Fruit fly (Drosophila melanogaster) whole organism, embryonic: Measurements from ENCODE around the gene CG31908.

Experiments used
- Abd-B ChIP-seq: fragments of 200-800 bp; sonication (Bioruptor generic); optimal IDR thresholded peaks from 2 replicates; lab custom pipeline; 2018; ENCODE audit warnings: missing biosample characterization, mild to moderate bottlenecking, missing genetic modification characterization, moderate library complexity
- Antp ChIP-seq: fragments of 200-800 bp; sonication (Bioruptor generic); optimal IDR thresholded peaks from 3 replicates; lab custom pipeline; 2016; ENCODE audit warnings: missing biosample characterization, missing genetic modification characterization
- CG1024 ChIP-seq: fragments of 200-800 bp; sonication (Bioruptor generic); IDR thresholded peaks from 2 replicates; pipeline ENCODE4 v1.3.6; 2022; ENCODE audit warnings: missing biosample characterization, missing genetic modification characterization
- CG11085 ChIP-seq: fragments of 200-800 bp; sonication (Bioruptor generic); IDR thresholded peaks from 2 replicates; pipeline ENCODE4 v1.3.6; 2022; ENCODE audit warnings: missing biosample characterization, missing genetic modification characterization
- CG11504 ChIP-seq: fragments of 200-800 bp; sonication (Bioruptor generic); optimal IDR thresholded peaks from 3 replicates; lab custom pipeline; 2019; ENCODE audit warnings: missing biosample characterization, mild to moderate bottlenecking, missing genetic modification characterization, moderate library complexity
- CG12219 ChIP-seq: fragments of 200-800 bp; sonication (Bioruptor generic); optimal IDR thresholded peaks from 3 replicates; lab custom pipeline; 2018; ENCODE audit warnings: missing biosample characterization, mild to moderate bottlenecking, missing genetic modification characterization
- CG12299 ChIP-seq: fragments of 200-800 bp; sonication (Bioruptor generic); optimal IDR thresholded peaks from 2 replicates; lab custom pipeline; 2018; ENCODE audit warnings: missing biosample characterization, mild to moderate bottlenecking, missing genetic modification characterization
- CG12942 ChIP-seq: fragments of 200-800 bp; sonication (Bioruptor generic); optimal IDR thresholded peaks from 3 replicates; lab custom pipeline; 2016; ENCODE audit warnings: missing biosample characterization, missing genetic modification characterization
- CG14860 ChIP-seq: fragments of 200-800 bp; sonication (Bioruptor generic); IDR thresholded peaks from 3 replicates; pipeline ENCODE4 v1.3.6; 2022; ENCODE audit warnings: missing biosample characterization, missing genetic modification characterization; ENCODE audit not compliant: partially characterized antibody
- CG2199 ChIP-seq: fragments of 200-800 bp; sonication (Bioruptor generic); IDR thresholded peaks from 3 replicates; pipeline ENCODE4 v1.3.6; 2022; ENCODE audit warnings: missing biosample characterization, missing genetic modification characterization
- CG31441 ChIP-seq: fragments of 200-800 bp; sonication (Bioruptor generic); IDR thresholded peaks from 2 replicates; pipeline ENCODE4 v1.3.6; 2022; ENCODE audit warnings: missing biosample characterization, missing genetic modification characterization
- CG34224 ChIP-seq: fragments of 200-800 bp; sonication (Bioruptor generic); IDR thresholded peaks from 3 replicates; pipeline ENCODE4 v1.3.6; 2022; ENCODE audit warnings: missing biosample characterization, missing genetic modification characterization; ENCODE audit not compliant: partially characterized antibody
- CG3995 ChIP-seq: fragments of 200-800 bp; sonication (Bioruptor generic); optimal IDR thresholded peaks from 3 replicates; lab custom pipeline; 2016; ENCODE audit warnings: missing biosample characterization, missing genetic modification characterization
- CG4360 ChIP-seq: fragments of 200-800 bp; sonication (Bioruptor generic); IDR thresholded peaks from 2 replicates; pipeline ENCODE4 v1.3.6; 2022; ENCODE audit warnings: missing biosample characterization, missing genetic modification characterization
- CG6765 ChIP-seq: fragments of 200-800 bp; sonication (Bioruptor generic); optimal IDR thresholded peaks from 3 replicates; lab custom pipeline; 2017; ENCODE audit warnings: missing biosample characterization, mild to moderate bottlenecking, missing genetic modification characterization
- CG8281 ChIP-seq: fragments of 200-800 bp; sonication (Bioruptor generic); optimal IDR thresholded peaks from 2 replicates; lab custom pipeline; 2018; ENCODE audit warnings: missing biosample characterization, mild to moderate bottlenecking, missing genetic modification characterization, moderate library complexity
- CG8290 ChIP-seq, 3 experiments: fragments of 200-800 bp; sonication (Bioruptor generic); optimal IDR thresholded peaks; 2 replicates each; lab custom pipeline; 2016 to 2019; ENCODE audit warnings: missing biosample characterization in 3 of 3, missing genetic modification characterization in 3 of 3, mild to moderate bottlenecking in 2 of 3, moderate library complexity in 1 of 3
- CG8765 ChIP-seq: fragments of 200-800 bp; sonication (Bioruptor generic); IDR thresholded peaks from 2 replicates; pipeline ENCODE4 v1.3.6; 2022; ENCODE audit warnings: missing biosample characterization, missing genetic modification characterization
- CG9727 ChIP-seq: fragments of 200-800 bp; sonication (Bioruptor generic); optimal IDR thresholded peaks from 3 replicates; lab custom pipeline; 2017; ENCODE audit warnings: missing biosample characterization, mild to moderate bottlenecking, missing genetic modification characterization
- CG9876 ChIP-seq: fragments of 200-800 bp; sonication (Bioruptor generic); optimal IDR thresholded peaks from 2 replicates; lab custom pipeline; 2016; ENCODE audit warnings: missing biosample characterization, missing genetic modification characterization
- CG9932 ChIP-seq: fragments of 200-800 bp; sonication (Bioruptor generic); IDR thresholded peaks from 2 replicates; pipeline ENCODE4 v1.3.6; 2022; ENCODE audit warnings: missing biosample characterization, missing genetic modification characterization
- Camta ChIP-seq: fragments of 200-800 bp; sonication (Bioruptor generic); optimal IDR thresholded peaks from 2 replicates; lab custom pipeline; 2016; ENCODE audit warnings: missing biosample characterization, missing genetic modification characterization
- Dfd ChIP-seq, 2 experiments: fragments of >200 bp; optimal IDR thresholded peaks; 2 replicates each; lab custom pipeline; 2017; ENCODE audit warnings: missing biosample characterization in 2 of 2, missing genetic modification characterization in 2 of 2
- Drgx ChIP-seq: fragments of 200-800 bp; sonication (Bioruptor generic); IDR thresholded peaks from 2 replicates; pipeline ENCODE4 v1.3.6; 2022; ENCODE audit warnings: missing biosample characterization, missing genetic modification characterization
- ERR ChIP-seq: fragments of 200-800 bp; sonication (Bioruptor generic); optimal IDR thresholded peaks from 2 replicates; lab custom pipeline; 2016; ENCODE audit warnings: missing biosample characterization, missing genetic modification characterization
- NfI ChIP-seq: fragments of 200-800 bp; sonication (Bioruptor generic); optimal IDR thresholded peaks from 3 replicates; lab custom pipeline; 2018; ENCODE audit warnings: missing biosample characterization, mild to moderate bottlenecking, missing genetic modification characterization, moderate library complexity
- Xbp1 ChIP-seq: fragments of 200-800 bp; sonication (Bioruptor generic); optimal IDR thresholded peaks from 3 replicates; lab custom pipeline; 2016; ENCODE audit warnings: missing biosample characterization, mild to moderate bottlenecking, missing genetic modification characterization
- Xrp1 ChIP-seq: fragments of 200-800 bp; sonication (Bioruptor generic); IDR thresholded peaks from 2 replicates; pipeline ENCODE4 v1.3.6; 2022; ENCODE audit warnings: missing biosample characterization, missing genetic modification characterization
- abd-A ChIP-seq: fragments of 200-800 bp; sonication (Bioruptor generic); optimal IDR thresholded peaks from 3 replicates; lab custom pipeline; 2019; ENCODE audit warnings: missing biosample characterization, mild to moderate bottlenecking, missing genetic modification characterization, moderate library complexity
- amos ChIP-seq: fragments of 200-800 bp; sonication (Bioruptor generic); IDR thresholded peaks from 2 replicates; pipeline ENCODE4 v1.3.6; 2022; ENCODE audit warnings: missing biosample characterization, missing genetic modification characterization; ENCODE audit not compliant: partially characterized antibody
- bsh ChIP-seq, 2 experiments: fragments of 200-800 bp; sonication (Bioruptor generic); optimal IDR thresholded peaks; 2 replicates each; lab custom pipeline; 2017 to 2018; ENCODE audit warnings: mild to moderate bottlenecking in 2 of 2, missing biosample characterization in 2 of 2, missing genetic modification characterization in 2 of 2, moderate library complexity in 1 of 2
- cas ChIP-seq: fragments of 200-800 bp; sonication (Bioruptor generic); IDR thresholded peaks from 2 replicates; pipeline ENCODE4 v1.3.6; 2022; ENCODE audit warnings: missing biosample characterization, missing genetic modification characterization
- cg ChIP-seq: fragments of 200-800 bp; sonication (Bioruptor generic); optimal IDR thresholded peaks from 3 replicates; lab custom pipeline; 2019; ENCODE audit warnings: missing biosample characterization, mild to moderate bottlenecking, missing genetic modification characterization, moderate library complexity
- chinmo ChIP-seq: fragments of 200-800 bp; sonication (Bioruptor generic); IDR thresholded peaks from 4 replicates; pipeline ENCODE4 v1.3.6; 2022; ENCODE audit warnings: missing biosample characterization, missing genetic modification characterization; ENCODE audit not compliant: partially characterized antibody
- chm ChIP-seq: fragments of 200-800 bp; sonication (Bioruptor generic); IDR thresholded peaks from 2 replicates; pipeline ENCODE4 v1.3.6; 2022; ENCODE audit warnings: missing biosample characterization, missing genetic modification characterization
- her ChIP-seq: fragments of 200-800 bp; sonication (Bioruptor generic); optimal IDR thresholded peaks from 2 replicates; lab custom pipeline; 2016; ENCODE audit warnings: missing biosample characterization, missing genetic modification characterization
- insv ChIP-seq, 2 experiments: fragments of 200-800 bp; sonication (Bioruptor generic); optimal IDR thresholded peaks; 3 replicates each; lab custom pipeline; 2016 to 2018; ENCODE audit warnings: missing biosample characterization in 2 of 2, missing genetic modification characterization in 2 of 2
- lov ChIP-seq, 2 experiments: fragments of 200-800 bp in 1 of 2; fragments of >200 bp in 1 of 2; sonication (Bioruptor generic) in 1 of 2; IDR thresholded peaks in 1 of 2; optimal IDR thresholded peaks in 1 of 2; 2 replicates in 1 of 2; 3 replicates in 1 of 2; pipeline versions ENCODE4 v1.3.6 to Lab custom; 2017 to 2022; ENCODE audit warnings: missing biosample characterization in 1 of 2, missing genetic modification characterization in 1 of 2
- mirr ChIP-seq: fragments of 200-800 bp; sonication (Bioruptor generic); optimal IDR thresholded peaks from 3 replicates; lab custom pipeline; 2018; ENCODE audit warnings: missing biosample characterization, mild to moderate bottlenecking, missing genetic modification characterization
- mld ChIP-seq: fragments of 200-800 bp; sonication (Bioruptor generic); IDR thresholded peaks from 3 replicates; pipeline ENCODE4 v1.3.6; 2022; ENCODE audit warnings: missing biosample characterization, missing genetic modification characterization; ENCODE audit not compliant: partially characterized antibody
- odd ChIP-seq: fragments of 200-800 bp; sonication (Bioruptor generic); optimal IDR thresholded peaks from 2 replicates; lab custom pipeline; 2017; ENCODE audit warnings: missing biosample characterization, mild to moderate bottlenecking, missing genetic modification characterization
- onecut ChIP-seq: fragments of 200-800 bp; sonication (Bioruptor generic); IDR thresholded peaks from 2 replicates; pipeline ENCODE4 v1.3.6; 2022; ENCODE audit warnings: missing biosample characterization, missing genetic modification characterization
- sens ChIP-seq: fragments of 200-800 bp; sonication (Bioruptor generic); peaks from one replicate; lab custom pipeline; 2016; ENCODE audit warnings: missing biosample characterization, missing genetic modification characterization
- slbo ChIP-seq: fragments of 200-800 bp; sonication (Bioruptor generic); IDR thresholded peaks from 2 replicates; pipeline ENCODE4 v1.3.6; 2022; ENCODE audit warnings: missing biosample characterization, missing genetic modification characterization
- sqz ChIP-seq: fragments of 200-800 bp; sonication (Bioruptor generic); optimal IDR thresholded peaks from 3 replicates; lab custom pipeline; 2018; ENCODE audit warnings: missing biosample characterization, mild to moderate bottlenecking, missing genetic modification characterization
- stc ChIP-seq: fragments of 200-800 bp; sonication (Bioruptor generic); IDR thresholded peaks from 2 replicates; pipeline ENCODE4 v1.3.6; 2022; ENCODE audit warnings: missing biosample characterization, missing genetic modification characterization
- trem ChIP-seq: fragments of 200-800 bp; optimal IDR thresholded peaks from 3 replicates; lab custom pipeline; 2019; ENCODE audit warnings: missing biosample characterization, mild to moderate bottlenecking, missing genetic modification characterization, moderate library complexity
- wdn ChIP-seq: fragments of 200-800 bp; sonication (Bioruptor generic); IDR thresholded peaks from 2 replicates; pipeline ENCODE4 v1.3.6; 2022; ENCODE audit warnings: missing biosample characterization, missing genetic modification characterization

Gene CG31908

DNA sequence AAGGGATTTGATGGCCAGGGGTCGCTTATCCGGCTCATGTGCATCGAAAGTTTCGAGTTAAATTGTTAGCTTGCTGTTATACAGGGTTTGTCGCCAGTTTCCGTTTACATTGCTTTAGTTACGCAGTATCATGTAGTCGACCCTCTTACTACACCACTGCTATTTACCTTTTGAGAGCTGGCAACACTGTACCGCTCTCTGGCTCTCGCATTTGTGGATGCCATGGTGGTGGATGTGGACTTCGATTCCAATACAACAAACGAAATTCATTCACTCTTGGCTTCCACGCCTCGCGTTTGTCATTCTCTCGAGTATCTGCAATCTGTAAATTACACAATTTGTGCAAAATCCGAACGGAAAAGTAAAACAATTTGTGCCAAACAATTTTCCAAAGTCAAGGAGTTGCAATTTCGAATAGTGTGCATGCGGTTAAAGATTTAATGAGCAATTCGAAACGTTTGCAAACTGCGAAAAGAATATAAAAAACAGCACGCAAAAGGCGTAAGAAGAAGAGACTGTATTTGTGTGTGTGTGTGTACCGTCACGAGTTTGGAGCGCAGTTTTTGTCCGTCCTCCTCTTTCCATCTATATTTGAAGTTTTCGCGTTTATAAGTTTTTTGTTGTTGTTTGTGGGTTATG is 21.9 kb upstream of the CG31908 start (continued):
- TF ChIP-seq amos (GFP tag; lab: Robert Waterston, UW) (peak; percentile 84), slbo (GFP tag; lab: Robert Waterston, UW) (peak; percentile 48; the same call in 1 of the 2 replicates), mirr (GFP tag; lab: Kevin White, UChicago) (peak; percentile 57), CG4360 (0 out of 2 replicates have a peak, but pooled peaks have one; percentile 5), stc (GFP tag; lab: Robert Waterston, UW) (no peak), CG2199 (peak; percentile 76; the same call in 1 of the 3 replicates), CG8290 (GFP tag; optimal IDR thresholded peaks at IDR 0.05; lab: Kevin White, UChicago) (peak; percentile 24), CG8290 (tag; optimal IDR thresholded peaks at IDR 0.05; lab: Kevin White, UChicago) (peak in 1 of 2 experiments; percentile 86), Dfd (GFP tag; optimal IDR thresholded peaks at IDR 0.05; lab: Kevin White, UChicago) (no peak), CG8281 (no peak), her (GFP tag; lab: Kevin White, UChicago) (peak; percentile 39), CG11085 (GFP tag; lab: Robert Waterston, UW) (no peak), Abd-B (GFP tag; lab: Kevin White, UChicago) (no peak), ERR (GFP tag; lab: Kevin White, UChicago) (peak; percentile 48), NfI (GFP tag; lab: Kevin White, UChicago) (peak; percentile 24), lov (optimal IDR thresholded peaks at IDR 0.05; lab: Kevin White, UChicago) (no peak), lov (GFP tag; IDR thresholded peaks at IDR 0.05; lab: Robert Waterston, UW) (0 out of 3 replicates have a peak, but pooled peaks have one; percentile 13), mld (GFP tag; lab: Robert Waterston, UW) (peak; percentile 100), CG12219 (peak; percentile 9), sqz (peak; percentile 89), CG6765 (GFP tag; lab: Kevin White, UChicago) (peak; percentile 34), Xbp1 (GFP tag; lab: Kevin White, UChicago) (peak; percentile 30), CG11504 (peak; percentile 15), onecut (GFP tag; lab: Robert Waterston, UW) (peak; percentile 44), CG12942 (no peak), cas (peak; percentile 48; the same call in 1 of the 2 replicates), CG9727 (peak; percentile 21), chm (GFP tag; lab: Robert Waterston, UW) (peak; percentile 73; the same call in 1 of the 2 replicates), trem (tag; lab: Kevin White, UChicago) (peak; percentile 6), Camta (no peak), insv (GFP tag; optimal IDR thresholded peaks at IDR 0.05; lab: Kevin White, UChicago) (peak in 1 of 2 experiments; percentile 14), Antp (GFP tag; lab: Kevin White, UChicago) (peak; percentile 15), CG1024 (no peak), CG8765 (GFP tag; lab: Robert Waterston, UW) (peak; percentile 18; the same call in 1 of the 2 replicates), CG9876 (GFP tag; lab: Kevin White, UChicago) (no peak), CG3995 (GFP tag; lab: Kevin White, UChicago) (peak; percentile 7), CG12299 (tag; lab: Kevin White, UChicago) (peak; percentile 56), CG34224 (GFP tag; lab: Robert Waterston, UW) (peak; percentile 95), Xrp1 (GFP tag; lab: Robert Waterston, UW) (peak; percentile 41; the same call in 1 of the 2 replicates), odd (peak; percentile 15), wdn (GFP tag; lab: Robert Waterston, UW) (0 out of 2 replicates have a peak, but pooled peaks have one; percentile 14), CG31441 (GFP tag; lab: Robert Waterston, UW) (no peak; the same call in 1 of the 2 replicates), CG9932 (GFP tag; lab: Robert Waterston, UW) (peak; percentile 53), CG14860 (GFP tag; lab: Robert Waterston, UW) (peak; percentile 100), sens (GFP tag; lab: Kevin White, UChicago) (peak; percentile 80), chinmo (GFP tag; lab: Robert Waterston, UW) (peak; percentile 99), cg (GFP tag; lab: Kevin White, UChicago) (peak; percentile 86), abd-A (tag; lab: Kevin White, UChicago) (peak; percentile 73), Drgx (GFP tag; lab: Robert Waterston, UW) (0 out of 2 replicates have a peak, but pooled peaks have one; percentile 36), bsh (GFP tag; optimal IDR thresholded peaks at IDR 0.05; lab: Kevin White, UChicago) (peak; percentile 19 to 24)
